Worm (Caenorhabditis elegans) whole organism, dauer: ENCODE measurements around the gene clec-224.
"Not testable (repeated sequence)": the region's sequence is repeated elsewhere in the genome, so short reads cannot be mapped to it uniquely, and the experiment has no call there.

Experiments used
- unc-62 ChIP-seq: sonication (generic microtip); optimal IDR thresholded peaks from 2 replicates; lab custom pipeline; 2017; ENCODE audit warnings: missing biosample characterization, missing genetic modification reagents, missing genetic modification characterization

clec-224 gene

DNA sequence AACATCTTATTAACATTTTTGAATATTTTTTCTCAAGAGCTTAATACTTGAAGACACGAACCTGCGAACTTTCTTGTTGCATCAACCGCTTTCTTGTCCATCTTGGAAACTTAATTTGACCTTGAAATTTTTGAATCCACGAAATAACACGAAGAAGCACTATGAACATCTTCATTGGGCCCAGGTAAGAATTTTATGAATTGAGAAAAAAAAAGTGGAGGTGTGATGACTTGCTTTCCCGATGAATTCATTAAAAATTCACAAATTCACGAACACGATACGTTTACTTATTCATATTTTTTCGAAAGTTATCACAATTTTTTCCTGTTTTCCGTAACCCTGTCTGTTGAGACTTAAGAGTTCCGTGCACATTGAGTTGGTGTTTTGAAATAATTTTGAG lies 48.5 kb downstream of the clec-224 start, which contains the start of gene C27A7.6:
C27A7.6 (minus strand) TSS at position 101 of the 400 bp plus-strand sequence.
- not testable (repeated sequence) for TF ChIP-seq unc-62
